Fruit fly (Drosophila melanogaster) whole organism, embryonic: ENCODE measurements around the gene Hinfp.

Source experiments
- ATbp ChIP-seq: fragments of 200-800 bp; sonication (Bioruptor generic); optimal IDR thresholded peaks from 2 replicates; lab custom pipeline; 2017; ENCODE audit warnings: missing biosample characterization, mild to moderate bottlenecking, missing genetic modification characterization, missing genetic modification reagents
- Abd-B ChIP-seq: fragments of 200-800 bp; sonication (Bioruptor generic); optimal IDR thresholded peaks from 2 replicates; lab custom pipeline; 2018; ENCODE audit warnings: missing biosample characterization, mild to moderate bottlenecking, missing genetic modification characterization, moderate library complexity
- CG10543 ChIP-seq: fragments of 200-800 bp; sonication (Bioruptor generic); optimal IDR thresholded peaks from 3 replicates; lab custom pipeline; 2017; ENCODE audit warnings: missing biosample characterization, mild to moderate bottlenecking, missing genetic modification characterization, moderate library complexity
- CG11093 ChIP-seq: fragments of 200-800 bp; sonication (Bioruptor generic); IDR thresholded peaks from 3 replicates; pipeline ENCODE4 v1.3.6; 2022; ENCODE audit warnings: missing biosample characterization, missing genetic modification characterization
- CG12942 ChIP-seq: fragments of 200-800 bp; sonication (Bioruptor generic); optimal IDR thresholded peaks from 3 replicates; lab custom pipeline; 2016; ENCODE audit warnings: missing biosample characterization, missing genetic modification characterization
- CG14860 ChIP-seq: fragments of 200-800 bp; sonication (Bioruptor generic); IDR thresholded peaks from 3 replicates; pipeline ENCODE4 v1.3.6; 2022; ENCODE audit warnings: missing biosample characterization, missing genetic modification characterization; ENCODE audit not compliant: partially characterized antibody
- CG15696 ChIP-seq: fragments of 200-800 bp; sonication (Bioruptor generic); optimal IDR thresholded peaks from 2 replicates; lab custom pipeline; 2019; ENCODE audit warnings: missing biosample characterization, mild to moderate bottlenecking, missing genetic modification characterization, moderate library complexity
- CG16779 ChIP-seq: fragments of 200-800 bp; sonication (Bioruptor generic); IDR thresholded peaks from 2 replicates; pipeline ENCODE4 v1.3.6; 2022; ENCODE audit warnings: missing biosample characterization, missing genetic modification characterization
- CG16863 ChIP-seq: fragments of 200-800 bp; sonication (Bioruptor generic); optimal IDR thresholded peaks from 3 replicates; lab custom pipeline; 2016; ENCODE audit warnings: missing biosample characterization, missing genetic modification characterization
- CG17829 ChIP-seq: fragments of 200-800 bp; optimal IDR thresholded peaks from 2 replicates; lab custom pipeline; 2019; ENCODE audit warnings: missing biosample characterization, mild to moderate bottlenecking, missing genetic modification characterization, moderate library complexity
- CG18764 ChIP-seq: fragments of 200-800 bp; sonication (Bioruptor generic); optimal IDR thresholded peaks from 3 replicates; lab custom pipeline; 2016; ENCODE audit warnings: missing biosample characterization, missing genetic modification characterization
- CG2678 ChIP-seq: fragments of 200-800 bp; sonication (Bioruptor generic); optimal IDR thresholded peaks from 3 replicates; lab custom pipeline; 2019; ENCODE audit warnings: missing biosample characterization, mild to moderate bottlenecking, missing genetic modification characterization, moderate library complexity
- CG30403 ChIP-seq: fragments of 200-800 bp; sonication (Bioruptor generic); optimal IDR thresholded peaks from 3 replicates; lab custom pipeline; 2016; ENCODE audit warnings: missing biosample characterization, missing genetic modification characterization
- CG33557 ChIP-seq: fragments of 200-800 bp; sonication (Bioruptor generic); optimal IDR thresholded peaks from 2 replicates; lab custom pipeline; 2019; ENCODE audit warnings: missing biosample characterization, mild to moderate bottlenecking, missing genetic modification characterization, moderate library complexity
- CG6791 ChIP-seq: fragments of 200-800 bp; sonication (Bioruptor generic); IDR thresholded peaks from 3 replicates; pipeline ENCODE4 v1.3.6; 2022; ENCODE audit warnings: missing biosample characterization, missing genetic modification characterization; ENCODE audit not compliant: partially characterized antibody
- CG9215 ChIP-seq: fragments of 200-800 bp; sonication (Bioruptor generic); IDR thresholded peaks from 2 replicates; pipeline ENCODE4 v1.3.6; 2022; ENCODE audit warnings: missing biosample characterization, missing genetic modification characterization
- CG9727 ChIP-seq: fragments of 200-800 bp; sonication (Bioruptor generic); optimal IDR thresholded peaks from 3 replicates; lab custom pipeline; 2017; ENCODE audit warnings: missing biosample characterization, mild to moderate bottlenecking, missing genetic modification characterization
- CG9817 ChIP-seq: fragments of 200-800 bp; sonication (Bioruptor generic); optimal IDR thresholded peaks from 2 replicates; lab custom pipeline; 2018; ENCODE audit warnings: missing biosample characterization, mild to moderate bottlenecking, missing genetic modification characterization, moderate library complexity
- CkIIα-i1 ChIP-seq: fragments of 200-800 bp; sonication (Bioruptor generic); IDR thresholded peaks from 2 replicates; pipeline ENCODE4 v1.3.6; 2022; ENCODE audit warnings: missing biosample characterization, missing genetic modification characterization
- CrebB ChIP-seq: fragments of 200-800 bp; sonication (Bioruptor generic); optimal IDR thresholded peaks from 3 replicates; lab custom pipeline; 2018; ENCODE audit warnings: missing biosample characterization, mild to moderate bottlenecking, missing genetic modification characterization
- Deaf1 ChIP-seq: fragments of 200-800 bp; optimal IDR thresholded peaks from 3 replicates; lab custom pipeline; 2019; ENCODE audit warnings: missing biosample characterization, mild to moderate bottlenecking, missing genetic modification characterization, moderate library complexity
- Dref ChIP-seq: fragments of 200-800 bp; sonication (Bioruptor generic); IDR thresholded peaks from 2 replicates; pipeline ENCODE4 v1.3.6; 2022; ENCODE audit warnings: missing biosample characterization, missing genetic modification characterization
- Ets65A ChIP-seq: fragments of 200-800 bp; sonication (Bioruptor generic); peaks from one replicate; lab custom pipeline; 2016; ENCODE audit warnings: missing biosample characterization, missing genetic modification characterization
- GATAe ChIP-seq: fragments of 200-800 bp; sonication (Bioruptor generic); conservative IDR thresholded peaks from 2 replicates; pipeline ENCODE4 v1.3.6; 2022; ENCODE audit warnings: missing biosample characterization, missing genetic modification characterization
- H15 ChIP-seq: fragments of 200-800 bp; sonication (Bioruptor generic); IDR thresholded peaks from 3 replicates; pipeline ENCODE4 v1.3.6; 2022; ENCODE audit warnings: missing biosample characterization, missing genetic modification characterization
- Hey ChIP-seq: fragments of 200-800 bp; sonication (Bioruptor generic); optimal IDR thresholded peaks from 3 replicates; lab custom pipeline; 2018; ENCODE audit warnings: missing biosample characterization, mild to moderate bottlenecking, missing genetic modification characterization
- Med ChIP-seq: fragments of 200-800 bp; sonication (Bioruptor generic); peaks from one replicate; lab custom pipeline; 2016; ENCODE audit warnings: missing biosample characterization, missing genetic modification characterization, mild to moderate bottlenecking, inconsistent platforms, moderate library complexity
- Oaz ChIP-seq: fragments of 200-800 bp; sonication (Bioruptor generic); IDR thresholded peaks from 2 replicates; pipeline ENCODE4 v1.3.6; 2022; ENCODE audit warnings: missing biosample characterization, missing genetic modification characterization
- ap ChIP-seq: fragments of 200-800 bp; sonication (Bioruptor generic); IDR thresholded peaks from 2 replicates; pipeline ENCODE4 v1.3.6; 2022; ENCODE audit warnings: missing biosample characterization, missing genetic modification characterization
- crol ChIP-seq: fragments of 200-800 bp; sonication (Bioruptor generic); IDR thresholded peaks from 2 replicates; pipeline ENCODE4 v1.3.6; 2022; ENCODE audit warnings: missing biosample characterization, missing genetic modification characterization
- exex ChIP-seq: fragments of 200-800 bp; sonication (Bioruptor generic); optimal IDR thresholded peaks from 4 replicates; lab custom pipeline; 2018; ENCODE audit warnings: missing biosample characterization, mild to moderate bottlenecking, missing genetic modification characterization, moderate library complexity
- fd102C ChIP-seq: fragments of 200-800 bp; sonication (Bioruptor generic); optimal IDR thresholded peaks from 2 replicates; lab custom pipeline; 2018; ENCODE audit warnings: missing biosample characterization, mild to moderate bottlenecking, missing genetic modification characterization, moderate library complexity
- grn ChIP-seq: fragments of 200-800 bp; sonication (Bioruptor generic); optimal IDR thresholded peaks from 3 replicates; lab custom pipeline; 2017; ENCODE audit warnings: missing biosample characterization, missing genetic modification characterization
- gro ChIP-seq: fragments of 200-800 bp; sonication (Bioruptor generic); optimal IDR thresholded peaks from 2 replicates; lab custom pipeline; 2016; ENCODE audit warnings: missing biosample characterization, missing genetic modification characterization
- inv ChIP-seq: fragments of 200-800 bp; sonication (Bioruptor generic); IDR thresholded peaks from 2 replicates; pipeline ENCODE4 v1.3.6; 2022; ENCODE audit warnings: missing biosample characterization, missing genetic modification characterization; ENCODE audit not compliant: partially characterized antibody
- jing ChIP-seq: fragments of 200-800 bp; sonication (Bioruptor generic); optimal IDR thresholded peaks from 2 replicates; lab custom pipeline; 2018; ENCODE audit warnings: missing biosample characterization, mild to moderate bottlenecking, missing genetic modification characterization
- lab ChIP-seq: fragments of 200-800 bp; sonication (Bioruptor generic); optimal IDR thresholded peaks from 3 replicates; lab custom pipeline; 2017; ENCODE audit warnings: missing biosample characterization, missing genetic modification characterization, mild to moderate bottlenecking, moderate library complexity, missing genetic modification reagents
- maf-S ChIP-seq: fragments of 200-800 bp; sonication (Bioruptor generic); optimal IDR thresholded peaks from 2 replicates; lab custom pipeline; 2016; ENCODE audit warnings: missing biosample characterization, missing genetic modification characterization
- odd ChIP-seq: fragments of 200-800 bp; sonication (Bioruptor generic); optimal IDR thresholded peaks from 2 replicates; lab custom pipeline; 2017; ENCODE audit warnings: missing biosample characterization, mild to moderate bottlenecking, missing genetic modification characterization
- sd ChIP-seq: fragments of 200-800 bp; sonication (Bioruptor generic); optimal IDR thresholded peaks from 3 replicates; lab custom pipeline; 2018; ENCODE audit warnings: missing biosample characterization, mild to moderate bottlenecking, missing genetic modification characterization, moderate library complexity
- slou ChIP-seq: fragments of 200-800 bp; sonication (Bioruptor generic); optimal IDR thresholded peaks from 3 replicates; lab custom pipeline; 2016; ENCODE audit warnings: missing biosample characterization, missing genetic modification characterization
- sr ChIP-seq: fragments of 200-800 bp; sonication (Bioruptor generic); IDR thresholded peaks from 3 replicates; pipeline ENCODE4 v1.3.6; 2022; ENCODE audit warnings: missing biosample characterization, missing genetic modification characterization
- sug ChIP-seq: fragments of 200-800 bp; optimal IDR thresholded peaks from 2 replicates; lab custom pipeline; 2019; ENCODE audit warnings: missing biosample characterization, mild to moderate bottlenecking, missing genetic modification characterization, moderate library complexity
- tll ChIP-seq, 2 experiments: fragments of 200-800 bp in 1 of 2; fragments of >200 bp in 1 of 2; sonication (Bioruptor generic) in 1 of 2; optimal IDR thresholded peaks; 2 replicates each; lab custom pipeline; 2017 to 2019; ENCODE audit warnings: missing biosample characterization in 2 of 2, missing genetic modification characterization in 2 of 2, mild to moderate bottlenecking in 1 of 2, moderate library complexity in 1 of 2
- tup ChIP-seq: fragments of 200-800 bp; sonication (Bioruptor generic); optimal IDR thresholded peaks from 2 replicates; lab custom pipeline; 2016; ENCODE audit warnings: missing biosample characterization, mild to moderate bottlenecking, missing genetic modification characterization, moderate library complexity
- vfl ChIP-seq: fragments of 200-800 bp; sonication (Bioruptor generic); optimal IDR thresholded peaks from 2 replicates; lab custom pipeline; 2016; ENCODE audit warnings: missing biosample characterization, missing genetic modification characterization
- vvl ChIP-seq: fragments of 200-800 bp; sonication (Bioruptor generic); IDR thresholded peaks from 2 replicates; pipeline ENCODE4 v1.3.6; 2022; ENCODE audit warnings: missing biosample characterization, missing genetic modification characterization
- zf30C ChIP-seq: fragments of 200-800 bp; sonication (Bioruptor generic); optimal IDR thresholded peaks from 3 replicates; lab custom pipeline; 2018; ENCODE audit warnings: missing biosample characterization, mild to moderate bottlenecking, missing genetic modification characterization
- zfh2 ChIP-seq: fragments of 200-800 bp; sonication (Bioruptor generic); optimal IDR thresholded peaks from 2 replicates; lab custom pipeline; 2016; ENCODE audit warnings: missing biosample characterization, missing genetic modification characterization

Gene Hinfp

DNA sequence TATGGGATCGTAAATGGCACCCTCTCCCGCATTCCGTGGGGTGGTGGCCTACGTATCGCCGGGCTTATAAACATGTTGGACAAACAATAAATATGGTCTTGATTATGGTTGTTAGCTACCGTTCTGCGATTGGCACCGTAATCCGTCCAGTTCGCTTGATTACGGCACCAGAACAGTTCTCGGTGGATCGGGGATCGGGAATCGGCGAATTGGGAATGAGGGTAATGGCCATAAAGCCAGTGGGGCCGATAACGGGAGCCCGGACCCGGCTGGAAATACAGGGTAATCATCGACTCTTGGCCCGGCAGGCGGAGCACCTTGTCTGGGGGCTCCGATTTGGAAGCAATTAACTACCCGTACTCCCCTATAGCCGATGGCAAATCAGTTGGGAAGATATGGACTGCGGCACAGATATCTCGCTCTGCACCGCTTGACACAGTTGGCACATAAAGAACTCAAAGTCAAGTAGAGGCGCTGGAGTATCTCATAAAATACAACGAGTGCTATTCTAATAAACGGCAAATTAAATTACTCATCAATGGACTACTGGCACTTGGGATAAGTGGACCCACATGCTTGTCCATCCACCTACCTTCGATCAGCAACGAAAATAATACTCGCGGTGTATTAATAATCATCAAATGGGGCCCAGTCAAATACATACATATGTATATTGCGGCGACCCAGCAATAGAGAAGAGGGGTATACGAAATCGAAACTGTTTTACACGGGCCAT lies 26.9 kb upstream of the Hinfp start (continued):
- TF ChIP-seq ATbp (no peak), Oaz (GFP tag; lab: Robert Waterston, UW) (no peak), sug (tag; lab: Kevin White, UChicago) (peak; percentile 91), lab (GFP tag; lab: Kevin White, UChicago) (peak; percentile 20), vfl (GFP tag; lab: Kevin White, UChicago) (no peak), CG9817 (no peak), CG15696 (no peak), CG16863 (GFP tag; lab: Kevin White, UChicago) (no peak), Med (peak; percentile 67), GATAe (GFP tag; lab: Robert Waterston, UW) (0 out of 2 replicates have a peak, but pooled peaks have one; percentile 16), H15 (no peak), odd (GFP tag; lab: Kevin White, UChicago) (no peak), tll (GFP tag; optimal IDR thresholded peaks at IDR 0.05; lab: Kevin White, UChicago) (no peak), CG2678 (tag; lab: Kevin White, UChicago) (peak; percentile 16), slou (GFP tag; lab: Kevin White, UChicago) (no peak), CG11093 (no peak), CG9727 (no peak), CG18764 (GFP tag; lab: Kevin White, UChicago) (no peak), Ets65A (peak; percentile 19), CG16779 (GFP tag; lab: Robert Waterston, UW) (no peak), sd (tag; lab: Kevin White, UChicago) (peak; percentile 59), sr (GFP tag; lab: Robert Waterston, UW) (no peak), maf-S (GFP tag; lab: Kevin White, UChicago) (no peak), CG9215 (GFP tag; lab: Robert Waterston, UW) (no peak), zfh2 (GFP tag; lab: Kevin White, UChicago) (no peak), CG30403 (no peak), CG33557 (GFP tag; lab: Kevin White, UChicago) (no peak), fd102C (GFP tag; lab: Kevin White, UChicago) (no peak), tup (GFP tag; lab: Kevin White, UChicago) (no peak), exex (tag; lab: Kevin White, UChicago) (peak; percentile 89)

DNA sequence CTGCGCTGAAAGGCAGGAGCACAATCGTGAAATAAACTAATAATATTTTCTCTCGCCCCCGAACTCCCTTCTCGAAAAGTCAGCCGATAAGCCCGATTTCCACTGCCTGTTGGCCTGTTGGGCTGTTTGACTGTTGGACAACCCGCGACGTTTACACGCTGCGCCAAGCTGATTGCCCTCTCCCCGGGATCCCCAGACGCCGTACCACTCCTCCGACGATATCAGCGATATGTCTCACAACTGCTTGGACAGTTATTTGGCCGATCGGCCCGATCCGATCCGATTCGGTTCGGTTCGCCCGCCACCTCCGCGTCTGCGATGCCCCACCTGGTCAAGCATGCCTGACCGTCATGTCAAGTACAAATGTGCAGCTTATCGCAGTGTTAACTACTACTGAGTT lies 25.6 kb upstream of the Hinfp start:
- no peak for TF ChIP-seq CG18764 (GFP tag; lab: Kevin White, UChicago)
- peak; percentile 9 for TF ChIP-seq sd (tag; lab: Kevin White, UChicago)
- peak; percentile 79 for TF ChIP-seq Med
- no peak for TF ChIP-seq ap (GFP tag; lab: Robert Waterston, UW)
- TF ChIP-seq tup (GFP tag; lab: Kevin White, UChicago): no peak
- peak; percentile 75 for TF ChIP-seq CG10543 (GFP tag; lab: Kevin White, UChicago)
- TF ChIP-seq crol (GFP tag; lab: Robert Waterston, UW): peak; percentile 90
- no peak for TF ChIP-seq Abd-B
- TF ChIP-seq Deaf1 (tag; lab: Kevin White, UChicago): peak; percentile 81
- TF ChIP-seq CG6791 (GFP tag; lab: Robert Waterston, UW): no peak
- no peak for TF ChIP-seq zf30C (GFP tag; lab: Kevin White, UChicago)
- TF ChIP-seq Hey (tag; lab: Kevin White, UChicago): peak; percentile 76
- TF ChIP-seq gro (GFP tag; lab: Kevin White, UChicago): no peak
- TF ChIP-seq CkIIα-i1 (GFP tag; lab: Robert Waterston, UW): no peak
- TF ChIP-seq CG30403: no peak
- TF ChIP-seq vvl (GFP tag; lab: Robert Waterston, UW): no peak
- TF ChIP-seq Dref: no peak
- TF ChIP-seq CG17829 (tag; lab: Kevin White, UChicago): no peak
- no peak for TF ChIP-seq CG12942 (GFP tag; lab: Kevin White, UChicago)
- no peak for TF ChIP-seq CrebB (tag; lab: Kevin White, UChicago)
- TF ChIP-seq inv (GFP tag; lab: Robert Waterston, UW): no peak
- TF ChIP-seq CG14860 (GFP tag; lab: Robert Waterston, UW): no peak
- peak; percentile 95 for TF ChIP-seq grn
- TF ChIP-seq maf-S (GFP tag; lab: Kevin White, UChicago): no peak
- no peak for TF ChIP-seq jing (GFP tag; lab: Kevin White, UChicago)
